Worm (Caenorhabditis elegans) whole organism, mixed stage, embryonic: ENCODE results near the gene mrps-17.

Experiments used
- M03D4.4 ChIP-seq: sonication (generic microtip); optimal IDR thresholded peaks from 2 replicates; lab custom pipeline; 2017; ENCODE audit warnings: mild to moderate bottlenecking, missing genetic modification characterization, missing compliant biosample characterization
- bed-3 ChIP-seq: fragments of 200-800 bp; sonication (Bioruptor generic); optimal IDR thresholded peaks from 3 replicates; lab custom pipeline; 2018; ENCODE audit warnings: mild to moderate bottlenecking, missing genetic modification characterization, moderate library complexity, missing compliant biosample characterization
- blmp-1 ChIP-seq: fragments of 150-350 bp; optimal IDR thresholded peaks from 2 replicates; lab custom pipeline; 2014; ENCODE audit warnings: missing biosample characterization, missing genetic modification characterization
- ceh-39 ChIP-seq: fragments of 150-350 bp; optimal IDR thresholded peaks from 2 replicates; lab custom pipeline; 2014; ENCODE audit warnings: missing biosample characterization, missing genetic modification characterization
- ceh-83 ChIP-seq: fragments of 200-800 bp; sonication (Bioruptor generic); optimal IDR thresholded peaks from 2 replicates; lab custom pipeline; 2018; ENCODE audit warnings: mild to moderate bottlenecking, missing genetic modification characterization, missing compliant biosample characterization
- ces-1 ChIP-seq: fragments of 150-350 bp; optimal IDR thresholded peaks from 2 replicates; lab custom pipeline; 2014; ENCODE audit warnings: missing biosample characterization, missing genetic modification reagents, missing genetic modification characterization
- cnd-1 ChIP-seq: fragments of 200-800 bp; sonication (Bioruptor generic); optimal IDR thresholded peaks from 2 replicates; lab custom pipeline; 2018; ENCODE audit warnings: mild to moderate bottlenecking, missing genetic modification characterization, missing compliant biosample characterization
- drap-1 ChIP-seq: fragments of 200-800 bp; sonication (Bioruptor generic); optimal IDR thresholded peaks from 3 replicates; lab custom pipeline; 2018; ENCODE audit warnings: mild to moderate bottlenecking, missing genetic modification characterization, missing compliant biosample characterization
- elt-1 ChIP-seq: sonication (generic microtip); optimal IDR thresholded peaks from 2 replicates; lab custom pipeline; 2017; ENCODE audit warnings: missing genetic modification characterization, mild to moderate bottlenecking, missing compliant biosample characterization, antibody characterized with exemption, moderate library complexity, borderline replicate concordance; ENCODE audit not compliant: insufficient read depth
- elt-3 ChIP-seq: fragments of 150-350 bp; optimal IDR thresholded peaks from 2 replicates; lab custom pipeline; 2014; ENCODE audit warnings: missing biosample characterization, missing genetic modification characterization
- flh-1 ChIP-seq: fragments of 200-800 bp; sonication (Bioruptor generic); optimal IDR thresholded peaks from 2 replicates; lab custom pipeline; 2018; ENCODE audit warnings: mild to moderate bottlenecking, missing genetic modification characterization, moderate library complexity, missing compliant biosample characterization
- ham-2 ChIP-seq: fragments of 200-800 bp; sonication (Bioruptor generic); optimal IDR thresholded peaks from 2 replicates; lab custom pipeline; 2018; ENCODE audit warnings: mild to moderate bottlenecking, missing genetic modification characterization, missing compliant biosample characterization
- hlh-1 ChIP-seq: fragments of 150-350 bp; optimal IDR thresholded peaks from 2 replicates; lab custom pipeline; 2014; ENCODE audit warnings: missing biosample characterization, missing genetic modification reagents, missing genetic modification characterization
- lin-13 ChIP-seq: fragments of 150-350 bp; optimal IDR thresholded peaks from 2 replicates; lab custom pipeline; 2014; ENCODE audit warnings: missing biosample characterization, missing genetic modification characterization
- lin-32 ChIP-seq: fragments of 200-800 bp; sonication (Bioruptor generic); optimal IDR thresholded peaks from 2 replicates; lab custom pipeline; 2018; ENCODE audit warnings: mild to moderate bottlenecking, missing genetic modification characterization, missing compliant biosample characterization
- lsy-2 ChIP-seq: fragments of 150-350 bp; optimal IDR thresholded peaks from 2 replicates; lab custom pipeline; 2014; ENCODE audit warnings: missing biosample characterization, missing genetic modification characterization
- mab-5 ChIP-seq: fragments of 150-350 bp; optimal IDR thresholded peaks from 2 replicates; lab custom pipeline; 2014; ENCODE audit warnings: missing biosample characterization, missing genetic modification characterization
- mls-2 ChIP-seq: sonication (generic microtip); optimal IDR thresholded peaks from 2 replicates; lab custom pipeline; 2016; ENCODE audit warnings: mild to moderate bottlenecking, missing genetic modification characterization, moderate library complexity, missing compliant biosample characterization
- nhr-12 ChIP-seq: fragments of 150-350 bp; optimal IDR thresholded peaks from 2 replicates; lab custom pipeline; 2014; ENCODE audit warnings: missing biosample characterization, missing genetic modification characterization
- nhr-76 ChIP-seq: sonication (generic microtip); optimal IDR thresholded peaks from 2 replicates; lab custom pipeline; 2017; ENCODE audit warnings: missing biosample characterization, missing genetic modification characterization
- pha-4 ChIP-seq: fragments of 150-350 bp; optimal IDR thresholded peaks from 2 replicates; lab custom pipeline; 2018; ENCODE audit warnings: missing biosample characterization, missing genetic modification reagents, missing genetic modification characterization
- sem-2 ChIP-seq: fragments of 200-800 bp; sonication (Bioruptor generic); optimal IDR thresholded peaks from 2 replicates; lab custom pipeline; 2018; ENCODE audit warnings: mild to moderate bottlenecking, missing genetic modification characterization, missing compliant biosample characterization
- snpc-4 ChIP-seq: fragments of 150-350 bp; optimal IDR thresholded peaks from 2 replicates; lab custom pipeline; 2014; ENCODE audit warnings: missing biosample characterization, missing genetic modification characterization
- tbx-8 ChIP-seq: fragments of 200-800 bp; sonication (Bioruptor generic); optimal IDR thresholded peaks from 2 replicates; lab custom pipeline; 2018; ENCODE audit warnings: mild to moderate bottlenecking, missing genetic modification characterization, moderate library complexity, missing compliant biosample characterization
- unc-120 ChIP-seq: sonication (generic microtip); optimal IDR thresholded peaks from 2 replicates; lab custom pipeline; 2017; ENCODE audit warnings: missing genetic modification characterization, missing compliant biosample characterization; ENCODE audit not compliant: poor library complexity, severe bottlenecking
- unc-62 ChIP-seq: fragments of 150-350 bp; optimal IDR thresholded peaks from 2 replicates; lab custom pipeline; 2014; ENCODE audit warnings: missing biosample characterization, missing genetic modification reagents, missing genetic modification characterization
- zip-8 ChIP-seq: fragments of 150-350 bp; optimal IDR thresholded peaks from 2 replicates; lab custom pipeline; 2014; ENCODE audit warnings: missing biosample characterization, missing genetic modification characterization
- ztf-11 ChIP-seq: fragments of 150-350 bp; optimal IDR thresholded peaks from 2 replicates; lab custom pipeline; 2014; ENCODE audit warnings: missing biosample characterization, missing genetic modification characterization

mrps-17 gene

DNA sequence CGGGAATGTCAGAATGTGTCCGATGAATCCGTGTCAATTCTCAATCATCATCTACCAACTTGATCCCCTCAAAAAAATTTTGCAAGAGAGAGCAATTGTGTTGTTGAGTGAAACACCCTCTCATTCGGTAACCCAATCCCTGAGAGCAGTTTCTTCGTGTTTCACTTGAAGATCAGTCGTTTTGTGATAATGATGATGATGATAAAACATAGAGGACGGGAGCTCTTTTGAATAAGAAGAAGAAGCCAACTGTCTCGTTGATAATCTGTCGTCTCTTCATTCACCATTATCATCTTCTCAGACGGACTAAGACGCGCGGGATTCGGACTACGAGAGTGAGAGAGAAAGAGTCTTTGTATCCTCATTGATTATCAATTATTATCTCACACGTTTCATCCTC lies 26.5 kb downstream of the mrps-17 start:
- peak; percentile 88 for TF ChIP-seq unc-62 (GFP tag; lab: Kevin White, UChicago)
- TF ChIP-seq hlh-1: peak; percentile 94
- TF ChIP-seq unc-120: peak; percentile 66
- peak; percentile 30 for TF ChIP-seq mab-5 (tag; lab: Kevin White, UChicago)
- no peak for TF ChIP-seq nhr-12
- TF ChIP-seq drap-1 (GFP tag; lab: Kevin White, UChicago): no peak
- TF ChIP-seq elt-3 (tag; lab: Kevin White, UChicago): no peak
- TF ChIP-seq ceh-83 (GFP tag; lab: Kevin White, UChicago): no peak

DNA sequence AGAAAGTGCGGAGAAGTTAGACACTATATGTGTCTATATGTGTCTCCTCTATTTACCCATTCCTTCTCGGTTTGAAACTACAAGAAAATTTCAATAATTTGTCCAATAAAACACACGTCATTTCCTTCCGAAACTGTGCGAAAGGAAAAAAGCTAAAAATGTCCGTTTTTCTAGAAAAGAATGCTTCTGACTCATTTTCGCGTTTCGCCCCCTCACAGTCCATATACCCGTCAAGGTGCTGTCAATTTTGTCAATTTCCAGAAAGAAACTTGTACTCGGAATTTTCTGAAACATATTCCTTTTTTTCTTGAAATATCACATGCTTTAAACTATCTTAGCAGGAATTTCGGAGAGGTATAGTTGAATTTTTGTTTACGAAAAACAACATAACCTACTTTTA lies 28.8 kb downstream of the mrps-17 start:
- TF ChIP-seq blmp-1 (tag; lab: Kevin White, UChicago) (no peak), mls-2 (tag; lab: Kevin White, UChicago) (no peak), elt-3 (tag; lab: Kevin White, UChicago) (no peak), ham-2 (GFP tag; lab: Kevin White, UChicago) (no peak), M03D4.4 (tag; lab: Kevin White, UChicago) (no peak), zip-8 (tag; lab: Kevin White, UChicago) (no peak), nhr-76 (tag; lab: Kevin White, UChicago) (no peak)

DNA sequence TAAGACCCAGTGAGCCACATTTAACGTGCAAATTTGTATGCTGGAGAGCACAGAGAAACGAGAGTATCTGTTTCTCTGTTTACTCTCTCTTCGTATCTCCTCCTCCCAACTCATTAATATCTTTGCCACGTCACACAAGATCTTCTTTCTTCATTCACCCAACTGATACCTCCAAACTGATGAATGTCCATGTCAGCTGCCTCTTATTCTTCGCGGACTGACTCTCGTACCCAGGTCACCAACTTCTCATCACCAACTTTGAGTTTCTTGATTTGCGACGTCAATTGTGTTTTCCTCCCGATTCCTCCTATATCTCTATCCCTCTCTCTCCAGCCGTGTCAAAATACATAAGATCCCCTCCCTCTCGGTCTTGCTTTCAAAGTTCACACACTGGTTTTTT lies 29.3 kb downstream of the mrps-17 start:
- TF ChIP-seq cnd-1: no peak
- no peak for TF ChIP-seq elt-1 (tag; lab: Kevin White, UChicago)
- TF ChIP-seq nhr-76 (tag; lab: Kevin White, UChicago): no peak
- peak; percentile 48 for TF ChIP-seq mab-5 (tag; lab: Kevin White, UChicago)
- TF ChIP-seq unc-120: peak; percentile 69
- TF ChIP-seq ceh-83 (GFP tag; lab: Kevin White, UChicago): no peak
- TF ChIP-seq unc-62 (GFP tag; lab: Kevin White, UChicago): peak; percentile 89
- no peak for TF ChIP-seq nhr-12
- TF ChIP-seq lsy-2 (tag; lab: Kevin White, UChicago): no peak
- TF ChIP-seq sem-2 (GFP tag; lab: Kevin White, UChicago): no peak
- TF ChIP-seq hlh-1: peak; percentile 99

DNA sequence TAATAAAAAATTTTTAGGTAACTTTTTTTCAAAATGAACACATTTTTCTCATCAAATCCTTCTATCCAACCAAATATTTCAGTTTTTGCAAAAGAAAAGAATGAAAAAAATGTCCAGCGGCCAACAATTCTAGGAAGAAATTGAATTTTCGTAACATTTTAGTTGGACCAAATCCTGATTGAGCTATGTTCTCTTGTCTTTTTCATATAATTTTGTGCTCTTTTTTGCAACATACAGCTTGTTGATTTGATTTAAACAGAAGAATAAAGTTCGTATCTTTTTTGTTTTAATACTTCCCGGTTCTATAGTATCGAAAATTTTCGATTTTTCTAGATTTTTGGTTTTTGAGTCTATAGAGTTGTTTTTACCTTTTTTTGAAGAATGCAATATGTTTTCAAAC lies 32.2 kb downstream of the mrps-17 start:
- TF ChIP-seq ces-1 (GFP tag; lab: Kevin White, UChicago) (peak; percentile 57), lsy-2 (tag; lab: Kevin White, UChicago) (no peak)

DNA sequence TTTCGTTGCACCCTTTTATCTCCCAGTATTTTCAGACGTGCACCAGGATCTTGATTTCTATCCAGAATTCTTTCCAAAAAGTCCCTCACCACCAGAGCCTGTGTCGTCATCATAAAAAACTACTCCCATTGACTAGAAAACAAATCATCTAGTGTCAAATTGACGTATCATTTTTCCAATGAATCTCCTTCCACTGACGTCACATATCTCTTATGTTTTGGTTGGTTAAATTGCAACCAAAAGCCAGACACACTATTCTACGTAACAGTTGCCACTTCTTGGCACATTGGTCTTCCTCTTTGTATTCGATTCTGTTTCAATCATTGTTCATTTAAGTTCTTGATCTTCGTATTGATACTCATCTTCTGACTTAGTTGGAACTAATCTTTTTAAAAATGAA lies 33.5 kb downstream of the mrps-17 start:
- TF ChIP-seq snpc-4 (tag; lab: Kevin White, UChicago): no peak
- no peak for TF ChIP-seq lin-32 (GFP tag; lab: Kevin White, UChicago)
- no peak for TF ChIP-seq M03D4.4 (tag; lab: Kevin White, UChicago)
- TF ChIP-seq unc-62 (GFP tag; lab: Kevin White, UChicago): peak; percentile 24
- no peak for TF ChIP-seq pha-4 (tag; lab: Kevin White, UChicago)
- no peak for TF ChIP-seq lsy-2 (tag; lab: Kevin White, UChicago)
- no peak for TF ChIP-seq mab-5 (tag; lab: Kevin White, UChicago)
- TF ChIP-seq hlh-1: peak; percentile 59
- no peak for TF ChIP-seq bed-3 (GFP tag; lab: Kevin White, UChicago)

DNA sequence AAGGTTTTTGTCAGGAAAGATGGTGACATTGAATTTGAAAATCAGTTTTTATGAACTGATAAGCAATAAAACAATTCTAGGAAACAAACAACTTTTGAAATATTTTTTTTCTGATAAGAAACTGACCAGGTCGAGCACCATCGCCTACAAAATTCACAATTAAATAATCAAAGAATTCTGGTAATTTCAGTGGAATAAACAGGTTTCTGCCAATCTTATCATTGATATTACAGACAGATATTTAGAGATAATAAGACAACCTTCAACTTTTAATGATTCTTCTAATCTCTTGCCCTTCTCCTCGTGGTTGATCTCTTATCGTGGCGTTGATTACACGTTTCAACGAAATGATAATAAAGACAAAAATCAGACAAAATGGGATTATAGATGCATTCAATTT lies 35.2 kb downstream of the mrps-17 start:
- TF ChIP-seq elt-1 (tag; lab: Kevin White, UChicago) (peak; percentile 7), tbx-8 (GFP tag; lab: Kevin White, UChicago) (no peak), lin-13 (no peak), bed-3 (GFP tag; lab: Kevin White, UChicago) (no peak)
- TF ChIP-seq, all 35 proteins: peak for 1

DNA sequence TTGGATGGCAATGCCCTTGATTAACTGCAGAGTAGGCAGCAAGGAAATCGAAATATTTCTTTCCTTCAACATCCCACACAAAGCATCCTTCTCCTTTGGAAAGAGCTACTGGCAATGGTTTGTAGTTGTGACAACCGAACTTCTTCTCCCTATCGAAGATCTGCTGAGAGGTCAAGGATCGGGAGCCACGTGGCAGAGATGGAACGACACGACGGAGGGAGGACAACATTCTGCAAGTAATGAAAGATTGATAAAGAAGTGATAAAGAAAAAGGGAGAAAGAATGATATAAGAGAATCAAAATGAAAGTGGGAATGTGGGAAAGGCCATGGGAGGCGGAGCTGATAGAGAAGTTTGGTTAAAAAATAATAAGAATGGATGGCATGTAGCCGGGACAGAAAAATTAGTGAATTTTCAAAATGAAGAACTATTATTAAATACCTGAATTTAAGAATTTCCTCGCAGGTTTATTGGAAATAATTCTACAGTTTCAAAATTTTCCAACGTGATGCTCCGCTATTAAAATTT lies 35.8 kb downstream of the mrps-17 start, which contains the start of gene oatr-1:
Gene oatr-1, minus strand, starts transcription at position 477 of the 527 bp plus-strand sequence.
- TF ChIP-seq ceh-39 (tag; lab: Kevin White, UChicago) (no peak), bed-3 (GFP tag; lab: Kevin White, UChicago) (no peak), elt-1 (tag; lab: Kevin White, UChicago) (no peak), mls-2 (tag; lab: Kevin White, UChicago) (no peak), cnd-1 (no peak), ham-2 (GFP tag; lab: Kevin White, UChicago) (no peak), flh-1 (GFP tag; lab: Kevin White, UChicago) (no peak), ztf-11 (no peak), elt-3 (tag; lab: Kevin White, UChicago) (no peak)
- TF ChIP-seq, all 35 proteins: peak for 0
